Fruit fly (Drosophila melanogaster) whole organism, embryonic: ENCODE results near the gene Ret.

ENCODE experiments used
- Adf1 ChIP-seq: fragments of 200-800 bp; sonication (Bioruptor generic); IDR thresholded peaks from 2 replicates; pipeline ENCODE4 v1.3.6; 2022; ENCODE audit warnings: missing biosample characterization, missing genetic modification characterization
- BEAF-32 ChIP-seq: fragments of 200-800 bp; sonication (Bioruptor generic); optimal IDR thresholded peaks from 3 replicates; lab custom pipeline; 2017; ENCODE audit warnings: missing biosample characterization, missing genetic modification characterization, mild to moderate bottlenecking, moderate library complexity, missing genetic modification reagents
- Bdp1 ChIP-seq: fragments of 200-800 bp; sonication (Bioruptor generic); optimal IDR thresholded peaks from 3 replicates; lab custom pipeline; 2016; ENCODE audit warnings: missing biosample characterization, missing genetic modification characterization
- CG11398 ChIP-seq: fragments of 200-800 bp; sonication (Bioruptor generic); optimal IDR thresholded peaks from 2 replicates; lab custom pipeline; 2016; ENCODE audit warnings: missing biosample characterization, missing genetic modification characterization
- CG11723 ChIP-seq: fragments of 200-800 bp; sonication (Bioruptor generic); optimal IDR thresholded peaks from 2 replicates; lab custom pipeline; 2017; ENCODE audit warnings: missing biosample characterization, mild to moderate bottlenecking, missing genetic modification characterization
- CG13123 ChIP-seq: fragments of 200-800 bp; sonication (Bioruptor generic); optimal IDR thresholded peaks from 2 replicates; lab custom pipeline; 2016; ENCODE audit warnings: missing biosample characterization, missing genetic modification characterization
- CG14710 ChIP-seq: fragments of 200-800 bp; sonication (Bioruptor generic); optimal IDR thresholded peaks from 3 replicates; lab custom pipeline; 2019; ENCODE audit warnings: missing biosample characterization, mild to moderate bottlenecking, missing genetic modification characterization, moderate library complexity
- CG14965 ChIP-seq: fragments of 200-800 bp; sonication (Bioruptor generic); optimal IDR thresholded peaks from 2 replicates; lab custom pipeline; 2016; ENCODE audit warnings: missing biosample characterization, missing genetic modification characterization, borderline replicate concordance
- CG15696 ChIP-seq: fragments of 200-800 bp; sonication (Bioruptor generic); optimal IDR thresholded peaks from 2 replicates; lab custom pipeline; 2019; ENCODE audit warnings: missing biosample characterization, mild to moderate bottlenecking, missing genetic modification characterization, moderate library complexity
- CG1602 ChIP-seq: fragments of 200-800 bp; sonication (Bioruptor generic); optimal IDR thresholded peaks from 3 replicates; lab custom pipeline; 2016; ENCODE audit warnings: missing biosample characterization, missing genetic modification characterization
- CG1647 ChIP-seq: fragments of 200-800 bp; sonication (Bioruptor generic); optimal IDR thresholded peaks from 3 replicates; lab custom pipeline; 2016; ENCODE audit warnings: missing biosample characterization, missing genetic modification characterization
- CG16863 ChIP-seq: fragments of 200-800 bp; sonication (Bioruptor generic); optimal IDR thresholded peaks from 3 replicates; lab custom pipeline; 2016; ENCODE audit warnings: missing biosample characterization, missing genetic modification characterization
- CG17186 ChIP-seq: fragments of 200-800 bp; sonication (Bioruptor generic); optimal IDR thresholded peaks from 3 replicates; lab custom pipeline; 2017; ENCODE audit warnings: missing biosample characterization, missing genetic modification reagents, missing genetic modification characterization
- CG17359 ChIP-seq: fragments of 200-800 bp; sonication (Bioruptor generic); optimal IDR thresholded peaks from 3 replicates; lab custom pipeline; 2018; ENCODE audit warnings: missing biosample characterization, mild to moderate bottlenecking, missing genetic modification characterization, moderate library complexity
- CG17612 ChIP-seq: fragments of 200-800 bp; sonication (Bioruptor generic); IDR thresholded peaks from 2 replicates; pipeline ENCODE4 v1.3.6; 2022; ENCODE audit warnings: missing biosample characterization, missing genetic modification characterization
- CG18476 ChIP-seq: fragments of 200-800 bp; sonication (Bioruptor generic); optimal IDR thresholded peaks from 2 replicates; lab custom pipeline; 2016; ENCODE audit warnings: missing biosample characterization, mild to moderate bottlenecking, missing genetic modification characterization
- CG32767 ChIP-seq: fragments of 200-800 bp; sonication (Bioruptor generic); IDR thresholded peaks from 2 replicates; pipeline ENCODE4 v1.3.6; 2022; ENCODE audit warnings: missing biosample characterization, missing genetic modification characterization
- CG3281 ChIP-seq: fragments of 200-800 bp; sonication (Bioruptor generic); optimal IDR thresholded peaks from 3 replicates; lab custom pipeline; 2017; ENCODE audit warnings: missing biosample characterization, mild to moderate bottlenecking, missing genetic modification characterization
- CG3407 ChIP-seq: fragments of 200-800 bp; sonication (Bioruptor generic); optimal IDR thresholded peaks from 2 replicates; lab custom pipeline; 2018; ENCODE audit warnings: missing biosample characterization, mild to moderate bottlenecking, missing genetic modification characterization
- CG34224 ChIP-seq: fragments of 200-800 bp; sonication (Bioruptor generic); IDR thresholded peaks from 3 replicates; pipeline ENCODE4 v1.3.6; 2022; ENCODE audit warnings: missing biosample characterization, missing genetic modification characterization; ENCODE audit not compliant: partially characterized antibody
- CG4707 ChIP-seq: fragments of 200-800 bp; sonication (Bioruptor generic); optimal IDR thresholded peaks from 2 replicates; lab custom pipeline; 2018; ENCODE audit warnings: missing biosample characterization, mild to moderate bottlenecking, missing genetic modification characterization, moderate library complexity
- CG6813 ChIP-seq: fragments of 200-800 bp; sonication (Bioruptor generic); optimal IDR thresholded peaks from 2 replicates; lab custom pipeline; 2017; ENCODE audit warnings: missing biosample characterization, missing genetic modification characterization, mild to moderate bottlenecking, moderate library complexity, missing genetic modification reagents
- CG7556 ChIP-seq: fragments of 200-800 bp; sonication (Bioruptor generic); optimal IDR thresholded peaks from 2 replicates; lab custom pipeline; 2017; ENCODE audit warnings: missing biosample characterization, mild to moderate bottlenecking, missing genetic modification characterization
- CG7745 ChIP-seq: fragments of 200-800 bp; sonication (Bioruptor generic); optimal IDR thresholded peaks from 2 replicates; lab custom pipeline; 2018; ENCODE audit warnings: missing biosample characterization, mild to moderate bottlenecking, missing genetic modification characterization, moderate library complexity
- E2f2 ChIP-seq: fragments of 200-800 bp; sonication (Bioruptor generic); IDR thresholded peaks from 2 replicates; pipeline ENCODE4 v1.3.6; 2022; ENCODE audit warnings: missing biosample characterization, missing genetic modification characterization
- Ets65A ChIP-seq: fragments of 200-800 bp; sonication (Bioruptor generic); peaks from one replicate; lab custom pipeline; 2016; ENCODE audit warnings: missing biosample characterization, missing genetic modification characterization
- HLH3B ChIP-seq: fragments of 200-800 bp; sonication (Bioruptor generic); IDR thresholded peaks from 2 replicates; pipeline ENCODE4 v1.3.6; 2022; ENCODE audit warnings: missing biosample characterization, missing genetic modification characterization
- Hr78 ChIP-seq, 2 experiments: fragments of 200-800 bp in 1 of 2; fragments of >200 bp in 1 of 2; sonication (Bioruptor generic) in 1 of 2; optimal IDR thresholded peaks; 2 replicates each; lab custom pipeline; 2017 to 2019; ENCODE audit warnings: missing biosample characterization in 2 of 2, missing genetic modification characterization in 2 of 2, mild to moderate bottlenecking in 1 of 2, moderate library complexity in 1 of 2
- MESR4 ChIP-seq: fragments of 200-800 bp; sonication (Bioruptor generic); optimal IDR thresholded peaks from 2 replicates; lab custom pipeline; 2018; ENCODE audit warnings: missing biosample characterization, mild to moderate bottlenecking, missing genetic modification characterization, moderate library complexity
- Mad ChIP-seq: fragments of 200-800 bp; sonication (Bioruptor generic); optimal IDR thresholded peaks from 2 replicates; lab custom pipeline; 2016; ENCODE audit warnings: missing biosample characterization, missing genetic modification characterization
- Max ChIP-seq: fragments of 200-800 bp; sonication (Bioruptor generic); optimal IDR thresholded peaks from 2 replicates; lab custom pipeline; 2016; ENCODE audit warnings: missing biosample characterization, mild to moderate bottlenecking, missing genetic modification characterization
- Med ChIP-seq: fragments of 200-800 bp; sonication (Bioruptor generic); peaks from one replicate; lab custom pipeline; 2016; ENCODE audit warnings: missing biosample characterization, missing genetic modification characterization, mild to moderate bottlenecking, inconsistent platforms, moderate library complexity
- NC2β ChIP-seq: fragments of 200-800 bp; sonication (Bioruptor generic); optimal IDR thresholded peaks from 2 replicates; lab custom pipeline; 2016; ENCODE audit warnings: missing biosample characterization, missing genetic modification characterization
- Ptx1 ChIP-seq: fragments of 200-800 bp; sonication (Bioruptor generic); IDR thresholded peaks from 2 replicates; pipeline ENCODE4 v1.3.6; 2022; ENCODE audit warnings: missing biosample characterization, missing genetic modification characterization
- Rx ChIP-seq: fragments of 200-800 bp; sonication (Bioruptor generic); IDR thresholded peaks from 2 replicates; pipeline ENCODE4 v1.3.6; 2022; ENCODE audit warnings: missing biosample characterization, missing genetic modification characterization
- Sry-β ChIP-seq: fragments of 200-800 bp; sonication (Bioruptor generic); optimal IDR thresholded peaks from 2 replicates; lab custom pipeline; 2018; ENCODE audit warnings: missing biosample characterization, mild to moderate bottlenecking, missing genetic modification characterization, moderate library complexity
- aop ChIP-seq: fragments of 200-800 bp; sonication (Bioruptor generic); IDR thresholded peaks from 2 replicates; pipeline ENCODE4 v1.3.6; 2022; ENCODE audit warnings: missing biosample characterization, missing genetic modification characterization
- ase ChIP-seq: fragments of 200-800 bp; sonication (Bioruptor generic); IDR thresholded peaks from 3 replicates; pipeline ENCODE4 v1.3.6; 2022; ENCODE audit warnings: missing biosample characterization, missing genetic modification characterization
- crp ChIP-seq, 2 experiments: fragments of 200-800 bp; sonication (Bioruptor generic); optimal IDR thresholded peaks; 2 replicates in 1 of 2; 3 replicates in 1 of 2; lab custom pipeline; 2017; ENCODE audit warnings: missing biosample characterization in 2 of 2, missing genetic modification characterization in 2 of 2, mild to moderate bottlenecking in 1 of 2, moderate library complexity in 1 of 2
- ems ChIP-seq: fragments of 200-800 bp; sonication (Bioruptor generic); optimal IDR thresholded peaks from 3 replicates; lab custom pipeline; 2016; ENCODE audit warnings: missing biosample characterization, missing genetic modification characterization
- en ChIP-seq: fragments of 200-800 bp; sonication (Bioruptor generic); optimal IDR thresholded peaks from 2 replicates; lab custom pipeline; 2016; ENCODE audit warnings: missing biosample characterization, missing genetic modification characterization
- gcm2 ChIP-seq: fragments of 200-800 bp; sonication (Bioruptor generic); optimal IDR thresholded peaks from 2 replicates; lab custom pipeline; 2016; ENCODE audit warnings: missing biosample characterization, missing genetic modification characterization
- gsb-n ChIP-seq: fragments of 200-800 bp; sonication (Bioruptor generic); optimal IDR thresholded peaks from 3 replicates; lab custom pipeline; 2018; ENCODE audit warnings: missing biosample characterization, mild to moderate bottlenecking, missing genetic modification characterization
- lbe ChIP-seq: fragments of 200-800 bp; sonication (Bioruptor generic); optimal IDR thresholded peaks from 2 replicates; lab custom pipeline; 2016; ENCODE audit warnings: missing biosample characterization, mild to moderate bottlenecking, missing genetic modification characterization
- mam ChIP-seq: fragments of 200-800 bp; sonication (Bioruptor generic); optimal IDR thresholded peaks from 3 replicates; lab custom pipeline; 2016; ENCODE audit warnings: missing biosample characterization, missing genetic modification characterization
- odd ChIP-seq: fragments of 200-800 bp; sonication (Bioruptor generic); optimal IDR thresholded peaks from 2 replicates; lab custom pipeline; 2017; ENCODE audit warnings: missing biosample characterization, mild to moderate bottlenecking, missing genetic modification characterization
- shn ChIP-seq: fragments of 200-800 bp; sonication (Bioruptor generic); optimal IDR thresholded peaks from 3 replicates; lab custom pipeline; 2016; ENCODE audit warnings: missing biosample characterization, missing genetic modification characterization
- tll ChIP-seq, 2 experiments: fragments of 200-800 bp in 1 of 2; fragments of >200 bp in 1 of 2; sonication (Bioruptor generic) in 1 of 2; optimal IDR thresholded peaks; 2 replicates each; lab custom pipeline; 2017 to 2019; ENCODE audit warnings: missing biosample characterization in 2 of 2, missing genetic modification characterization in 2 of 2, mild to moderate bottlenecking in 1 of 2, moderate library complexity in 1 of 2

The Ret gene

DNA sequence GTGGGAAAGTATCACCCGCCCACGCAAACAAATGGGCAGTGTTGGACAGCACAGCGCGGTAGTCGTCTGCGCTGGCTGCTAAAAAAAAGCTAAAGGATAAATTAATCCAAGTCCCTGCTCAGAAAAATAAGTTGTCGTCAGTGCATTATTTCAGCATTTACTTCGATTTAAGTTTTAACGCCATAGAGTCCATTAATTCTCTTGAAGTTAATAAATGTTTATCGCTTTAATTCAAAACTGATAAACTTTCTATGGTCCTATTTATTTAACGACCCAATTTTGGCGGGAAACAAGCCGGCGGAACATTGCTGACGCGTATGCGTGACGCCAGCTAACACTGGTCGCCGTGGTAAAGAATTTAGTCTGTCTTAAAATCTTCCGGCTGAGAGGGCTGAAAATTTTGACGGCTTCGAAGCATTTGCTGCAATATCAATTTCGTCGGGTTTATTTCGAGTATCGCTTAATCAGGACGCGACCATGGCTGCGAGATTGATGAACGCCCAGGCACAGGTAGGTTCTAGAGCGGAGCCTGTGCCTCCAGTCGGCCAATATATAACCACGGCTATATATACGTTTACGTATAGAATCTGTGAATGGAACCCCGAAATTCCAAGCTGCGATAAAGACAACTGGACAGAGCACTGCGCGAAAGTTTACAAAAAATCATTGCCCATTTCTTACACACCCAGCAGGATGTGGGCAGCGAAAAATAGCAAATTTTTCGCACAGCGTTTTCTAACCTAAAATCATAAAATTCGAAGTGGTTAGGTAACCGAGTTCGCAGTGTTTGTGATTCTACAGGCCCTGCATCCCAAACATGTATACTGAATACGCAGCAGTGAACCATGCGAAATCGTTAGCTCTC, 30.0 kb downstream of the Ret start, which contains the start of the genes mAcon1, CG43345 and CG43346 (continued):
- TF ChIP-seq CG18476 (GFP tag; lab: Kevin White, UChicago) (peak; percentile 68), gsb-n (no peak), CG17186 (peak; percentile 93), Med (GFP tag; lab: Kevin White, UChicago) (peak; percentile 98), CG17612 (GFP tag; lab: Robert Waterston, UW) (no peak), CG14965 (GFP tag; lab: Kevin White, UChicago) (peak; percentile 26), Ptx1 (GFP tag; lab: Robert Waterston, UW) (peak; percentile 78), en (GFP tag; lab: Kevin White, UChicago) (peak; percentile 62), gcm2 (GFP tag; lab: Kevin White, UChicago) (peak; percentile 52), CG11723 (GFP tag; lab: Kevin White, UChicago) (peak; percentile 72), mam (GFP tag; lab: Kevin White, UChicago) (peak; percentile 92), CG16863 (GFP tag; lab: Kevin White, UChicago) (peak; percentile 81), aop (GFP tag; lab: Robert Waterston, UW) (no peak), NC2β (GFP tag; lab: Kevin White, UChicago) (peak; percentile 80), CG13123 (GFP tag; lab: Kevin White, UChicago) (peak; percentile 50), tll (GFP tag; optimal IDR thresholded peaks at IDR 0.05; lab: Kevin White, UChicago) (peak; percentile 15 to 83), BEAF-32 (GFP tag; lab: Kevin White, UChicago) (peak; percentile 48), crp (GFP tag; optimal IDR thresholded peaks at IDR 0.05; lab: Kevin White, UChicago) (peak in 1 of 2 experiments; percentile 80), CG3281 (GFP tag; lab: Kevin White, UChicago) (peak; percentile 86), CG15696 (peak; percentile 72), CG17359 (tag; lab: Kevin White, UChicago) (no peak), CG7556 (GFP tag; lab: Kevin White, UChicago) (peak; percentile 76), lbe (GFP tag; lab: Kevin White, UChicago) (peak; percentile 69), Adf1 (peak; percentile 32), CG32767 (GFP tag; lab: Robert Waterston, UW) (peak; percentile 47; the same call in 1 of the 2 replicates), CG3407 (GFP tag; lab: Kevin White, UChicago) (no peak)

DNA sequence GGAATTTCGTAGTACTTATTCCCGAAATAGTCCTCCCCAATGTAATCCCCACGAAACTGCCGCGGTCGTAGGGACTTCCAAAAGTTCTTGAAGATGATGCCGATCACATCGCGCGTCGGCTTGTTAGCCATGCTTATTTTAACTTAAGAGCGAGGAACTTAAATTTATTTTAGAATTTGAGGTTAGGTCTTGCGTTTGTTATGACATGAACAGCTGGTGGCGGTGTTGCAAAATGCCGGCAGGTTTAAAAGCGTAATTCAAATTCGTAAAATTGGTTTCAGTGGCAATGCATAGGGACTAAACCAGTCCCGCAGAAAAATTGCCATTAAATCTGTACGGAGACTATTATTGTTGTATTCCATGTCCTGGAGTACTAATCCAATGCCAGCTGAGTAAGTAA, 32.1 kb downstream of the Ret start:
- no peak for TF ChIP-seq ase (GFP tag; lab: Robert Waterston, UW)
- TF ChIP-seq CG34224 (GFP tag; lab: Robert Waterston, UW) = no peak
- no peak for TF ChIP-seq Mad (GFP tag; lab: Kevin White, UChicago)
- TF ChIP-seq crp (GFP tag; optimal IDR thresholded peaks at IDR 0.05; lab: Kevin White, UChicago) = peak; percentile 25 to 88
- TF ChIP-seq CG6813 (GFP tag; lab: Kevin White, UChicago) = no peak
- peak; percentile 8 for TF ChIP-seq CG14710 (tag; lab: Kevin White, UChicago)
- no peak for TF ChIP-seq CG1602 (GFP tag; lab: Kevin White, UChicago)
- TF ChIP-seq Max (GFP tag; lab: Kevin White, UChicago) = no peak
- no peak for TF ChIP-seq Rx (GFP tag; lab: Robert Waterston, UW)
- no peak for TF ChIP-seq Hr78 (GFP tag; optimal IDR thresholded peaks at IDR 0.05; lab: Kevin White, UChicago)
- TF ChIP-seq Sry-β (GFP tag; lab: Kevin White, UChicago) = peak; percentile 79
- no peak for TF ChIP-seq CG11398 (GFP tag; lab: Kevin White, UChicago)
- TF ChIP-seq E2f2 (GFP tag; lab: Robert Waterston, UW) = peak; percentile 93
- TF ChIP-seq CG1647 (GFP tag; lab: Kevin White, UChicago) = no peak
- peak; percentile 82 for TF ChIP-seq MESR4 (GFP tag; lab: Kevin White, UChicago)
- no peak for TF ChIP-seq ems (GFP tag; lab: Kevin White, UChicago)
- TF ChIP-seq CG7745 = no peak
- no peak for TF ChIP-seq CG4707 (GFP tag; lab: Kevin White, UChicago)
- no peak for TF ChIP-seq shn (GFP tag; lab: Kevin White, UChicago)
- TF ChIP-seq BEAF-32 (GFP tag; lab: Kevin White, UChicago) = peak; percentile 18
- no peak for TF ChIP-seq Bdp1
- no peak for TF ChIP-seq HLH3B
- peak; percentile 46 for TF ChIP-seq Ets65A
- no peak for TF ChIP-seq odd (GFP tag; lab: Kevin White, UChicago)
